Worm (Caenorhabditis elegans) whole organism, late embryonic: ENCODE measurements around the gene Y53F4B.1.
A peak's percentile ranks its signal among the peaks of the same experiment; 100 is the strongest.

Source experiments
- K09A11.1 ChIP-seq: sonication (generic microtip); optimal IDR thresholded peaks from 2 replicates; lab custom pipeline; 2017; ENCODE audit warnings: antibody characterized with exemption, mild to moderate bottlenecking, missing genetic modification characterization, missing compliant biosample characterization; ENCODE audit not compliant: insufficient read depth
- ahr-1 ChIP-seq: sonication (generic microtip); optimal IDR thresholded peaks from 2 replicates; lab custom pipeline; 2016; ENCODE audit warnings: missing genetic modification characterization, missing compliant biosample characterization
- ceh-14 ChIP-seq: sonication (generic microtip); optimal IDR thresholded peaks from 2 replicates; lab custom pipeline; 2016; ENCODE audit warnings: missing genotype, missing genetic modification characterization, missing compliant biosample characterization
- ceh-18 ChIP-seq: sonication (generic microtip); optimal IDR thresholded peaks from 2 replicates; lab custom pipeline; 2016; ENCODE audit warnings: missing genetic modification characterization, missing compliant biosample characterization
- ceh-2 ChIP-seq: sonication (generic microtip); optimal IDR thresholded peaks from 2 replicates; lab custom pipeline; 2016; ENCODE audit warnings: missing genotype, missing genetic modification characterization, missing compliant biosample characterization
- ceh-24 ChIP-seq: sonication (generic microtip); optimal IDR thresholded peaks from 2 replicates; lab custom pipeline; 2016; ENCODE audit warnings: mild to moderate bottlenecking, missing genetic modification characterization, missing compliant biosample characterization
- ceh-31 ChIP-seq: sonication (generic microtip); optimal IDR thresholded peaks from 2 replicates; lab custom pipeline; 2016; ENCODE audit warnings: missing genetic modification characterization, missing compliant biosample characterization
- ceh-34 ChIP-seq: sonication (generic microtip); optimal IDR thresholded peaks from 2 replicates; lab custom pipeline; 2016; ENCODE audit warnings: mild to moderate bottlenecking, missing genetic modification characterization, missing compliant biosample characterization
- ceh-48 ChIP-seq: sonication (generic microtip); optimal IDR thresholded peaks from 2 replicates; lab custom pipeline; 2016; ENCODE audit warnings: missing genetic modification characterization, inconsistent platforms, missing compliant biosample characterization
- ceh-9 ChIP-seq: sonication (generic microtip); optimal IDR thresholded peaks from 2 replicates; lab custom pipeline; 2016; ENCODE audit warnings: mild to moderate bottlenecking, missing genetic modification characterization, inconsistent platforms, missing compliant biosample characterization
- dve-1 ChIP-seq: sonication (generic microtip); optimal IDR thresholded peaks from 2 replicates; lab custom pipeline; 2017; ENCODE audit warnings: antibody characterized with exemption, mild to moderate bottlenecking, missing genetic modification characterization, missing compliant biosample characterization
- ets-4 ChIP-seq: sonication (generic microtip); optimal IDR thresholded peaks from 2 replicates; lab custom pipeline; 2016; ENCODE audit warnings: missing genetic modification characterization, missing compliant biosample characterization
- eyg-1 ChIP-seq: sonication (generic microtip); optimal IDR thresholded peaks from 2 replicates; lab custom pipeline; 2016; ENCODE audit warnings: missing genotype, missing genetic modification characterization, missing compliant biosample characterization
- fax-1 ChIP-seq: sonication (generic microtip); optimal IDR thresholded peaks from 2 replicates; lab custom pipeline; 2016; ENCODE audit warnings: missing genotype, missing genetic modification characterization, missing compliant biosample characterization
- fkh-6 ChIP-seq: sonication (generic microtip); optimal IDR thresholded peaks from 2 replicates; lab custom pipeline; 2016; ENCODE audit warnings: missing genetic modification characterization, missing compliant biosample characterization
- gmeb-2 ChIP-seq: sonication (generic microtip); optimal IDR thresholded peaks from 2 replicates; lab custom pipeline; 2016; ENCODE audit warnings: missing genetic modification characterization, inconsistent platforms, missing compliant biosample characterization
- hlh-13 ChIP-seq: fragments of 200-800 bp; sonication (Bioruptor generic); optimal IDR thresholded peaks from 2 replicates; lab custom pipeline; 2018; ENCODE audit warnings: mild to moderate bottlenecking, missing genetic modification characterization, missing compliant biosample characterization
- hlh-30 ChIP-seq: sonication (generic microtip); optimal IDR thresholded peaks from 2 replicates; lab custom pipeline; 2017; ENCODE audit warnings: antibody characterized with exemption, missing genetic modification characterization, missing compliant biosample characterization; ENCODE audit not compliant: insufficient read depth
- lim-6 ChIP-seq: sonication (generic microtip); optimal IDR thresholded peaks from 2 replicates; lab custom pipeline; 2016; ENCODE audit warnings: missing genetic modification characterization, missing compliant biosample characterization
- lin-11 ChIP-seq: fragments of 200-800 bp; sonication (Bioruptor generic); optimal IDR thresholded peaks from 2 replicates; lab custom pipeline; 2018; ENCODE audit warnings: mild to moderate bottlenecking, missing genetic modification characterization, missing compliant biosample characterization
- madf-2 ChIP-seq: sonication (generic microtip); optimal IDR thresholded peaks from 2 replicates; lab custom pipeline; 2017; ENCODE audit warnings: missing genetic modification characterization, missing compliant biosample characterization
- mec-3 ChIP-seq: sonication (generic microtip); optimal IDR thresholded peaks from 2 replicates; lab custom pipeline; 2016; ENCODE audit warnings: borderline replicate concordance, missing genetic modification characterization, missing compliant biosample characterization
- nfya-1 ChIP-seq: sonication (generic microtip); optimal IDR thresholded peaks from 2 replicates; lab custom pipeline; 2017; ENCODE audit warnings: missing genetic modification characterization, mild to moderate bottlenecking, missing compliant biosample characterization, antibody characterized with exemption, moderate library complexity
- nhr-232 ChIP-seq: sonication (generic microtip); optimal IDR thresholded peaks from 2 replicates; lab custom pipeline; 2016; ENCODE audit warnings: missing genetic modification characterization, missing compliant biosample characterization
- odd-2 ChIP-seq: sonication (generic microtip); optimal IDR thresholded peaks from 2 replicates; lab custom pipeline; 2017; ENCODE audit warnings: antibody characterized with exemption, mild to moderate bottlenecking, missing genetic modification characterization, missing compliant biosample characterization
- pag-3 ChIP-seq: sonication (generic microtip); optimal IDR thresholded peaks from 2 replicates; lab custom pipeline; 2016; ENCODE audit warnings: missing compliant biosample characterization, missing genetic modification characterization, borderline replicate concordance
- pat-9 ChIP-seq: fragments of 200-800 bp; sonication (Bioruptor generic); optimal IDR thresholded peaks from 2 replicates; lab custom pipeline; 2018; ENCODE audit warnings: mild to moderate bottlenecking, missing genetic modification characterization, moderate library complexity, missing compliant biosample characterization
- pha-2 ChIP-seq: sonication (generic microtip); optimal IDR thresholded peaks from 2 replicates; lab custom pipeline; 2017; ENCODE audit warnings: mild to moderate bottlenecking, missing genetic modification characterization, missing compliant biosample characterization
- ref-2 ChIP-seq: sonication (generic microtip); optimal IDR thresholded peaks from 2 replicates; lab custom pipeline; 2016; ENCODE audit warnings: missing genetic modification characterization, missing compliant biosample characterization
- sdc-2 ChIP-seq: sonication (generic microtip); optimal IDR thresholded peaks from 2 replicates; lab custom pipeline; 2016; ENCODE audit warnings: missing genotype, missing genetic modification characterization, missing compliant biosample characterization
- sox-4 ChIP-seq: sonication (generic microtip); optimal IDR thresholded peaks from 2 replicates; lab custom pipeline; 2017; ENCODE audit warnings: mild to moderate bottlenecking, missing genetic modification characterization, inconsistent platforms, missing compliant biosample characterization
- tbx-7 ChIP-seq: sonication (generic microtip); optimal IDR thresholded peaks from 2 replicates; lab custom pipeline; 2016; ENCODE audit warnings: missing genotype, missing genetic modification characterization, missing compliant biosample characterization
- unc-3 ChIP-seq, 2 experiments: fragments of 200-800 bp in 1 of 2; sonication (Bioruptor generic) in 1 of 2; sonication (generic microtip) in 1 of 2; conservative IDR thresholded peaks in 1 of 2; optimal IDR thresholded peaks in 1 of 2; 2 replicates each; pipeline versions ENCODE4 v1.3.6 to Lab custom; 2016 to 2022; ENCODE audit warnings: missing compliant biosample characterization in 2 of 2, missing genetic modification characterization in 2 of 2, missing genetic modification reagents in 1 of 2
- unc-42 ChIP-seq: sonication (generic microtip); optimal IDR thresholded peaks from 2 replicates; lab custom pipeline; 2016; ENCODE audit warnings: missing genotype, missing genetic modification characterization, missing compliant biosample characterization
- ztf-16 ChIP-seq: sonication (generic microtip); optimal IDR thresholded peaks from 2 replicates; lab custom pipeline; 2017; ENCODE audit warnings: missing genetic modification characterization, missing compliant biosample characterization

The Y53F4B.1 gene

DNA sequence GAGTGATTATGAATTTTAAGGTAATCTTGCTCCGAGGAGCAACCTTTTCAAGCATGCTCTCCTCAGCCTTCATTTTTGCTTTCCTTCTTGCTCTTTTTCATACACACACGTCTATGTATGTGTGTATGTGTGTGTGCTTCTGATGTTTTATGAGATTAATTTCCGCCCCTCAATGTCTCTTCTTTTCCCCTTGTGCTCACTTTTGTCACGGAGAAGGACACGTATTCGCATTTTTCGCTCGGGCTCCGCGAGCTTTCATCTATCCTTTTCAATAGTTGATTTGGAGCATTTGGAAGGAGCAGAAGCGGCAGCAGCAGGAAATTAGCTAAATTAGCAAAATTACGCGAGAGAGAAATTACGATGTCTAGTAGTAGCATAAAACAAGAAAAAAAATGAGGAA is 17.7 kb downstream of the Y53F4B.1 start:
- TF ChIP-seq eyg-1 (tag; lab: Kevin White, UChicago) (no peak), pha-2 (tag; lab: Kevin White, UChicago) (no peak), unc-42 (peak; percentile 74), sdc-2 (no peak), ceh-14 (tag; lab: Kevin White, UChicago) (peak; percentile 19), unc-3 (GFP tag; conservative IDR thresholded peaks at IDR 0.05; lab: Robert Waterston, UW) (no peak), unc-3 (tag; optimal IDR thresholded peaks at IDR 0.05; lab: Kevin White, UChicago) (no peak), gmeb-2 (tag; lab: Kevin White, UChicago) (no peak), mec-3 (no peak)

DNA sequence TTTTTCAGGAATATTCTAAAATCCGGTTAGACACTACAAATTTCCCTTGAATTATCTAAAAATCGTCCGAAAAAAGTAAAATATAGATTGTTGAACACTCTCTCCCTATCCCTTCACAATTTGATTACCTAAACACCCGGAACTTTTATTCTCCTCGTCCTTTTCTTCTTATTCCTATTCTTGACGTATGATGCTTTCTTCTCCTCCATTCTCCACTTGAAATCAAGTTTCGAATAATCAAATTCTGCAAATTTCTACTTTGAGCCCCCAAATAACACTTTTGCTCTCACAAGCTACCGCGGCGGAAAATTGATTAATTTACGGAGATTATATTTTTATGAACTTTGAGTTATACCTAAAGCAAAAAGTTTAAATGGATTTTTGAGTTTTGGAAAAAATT is 19.7 kb downstream of the Y53F4B.1 start:
- TF ChIP-seq madf-2 (tag; lab: Kevin White, UChicago) (no peak), unc-42 (peak; percentile 97)

DNA sequence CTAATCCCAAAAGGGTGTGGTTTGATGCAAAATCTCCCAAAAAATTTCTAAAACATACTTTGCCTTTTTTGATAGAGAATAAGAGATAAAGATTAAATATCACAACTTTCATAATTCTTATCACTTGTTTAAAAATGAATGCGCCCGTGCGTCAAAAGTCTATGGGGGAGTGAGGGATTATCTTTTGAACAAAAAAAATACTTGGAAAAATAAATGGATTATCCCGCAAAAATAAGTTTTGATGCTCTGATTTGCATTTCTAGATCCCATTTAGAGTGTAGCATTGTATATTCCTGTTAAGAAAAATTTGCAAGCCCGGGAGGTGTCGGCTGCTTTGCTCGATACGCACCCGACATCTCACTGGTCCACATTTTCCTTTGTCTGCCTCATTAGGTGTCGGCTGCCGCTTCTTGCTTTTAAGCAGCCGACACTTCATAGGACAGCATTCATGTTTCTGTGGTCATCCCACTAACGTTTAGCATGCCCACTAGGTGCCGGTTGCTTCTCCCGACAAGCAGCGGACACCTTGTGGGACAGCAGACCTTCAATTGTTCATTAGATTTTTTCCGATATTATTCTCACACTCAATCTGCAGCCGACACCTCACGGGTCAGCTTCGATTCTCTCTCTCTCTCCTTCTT is 22.5 kb downstream of the Y53F4B.1 start:
- no peak for TF ChIP-seq ets-4 (tag; lab: Kevin White, UChicago)
- no peak for TF ChIP-seq ceh-48 (tag; lab: Kevin White, UChicago)
- no peak for TF ChIP-seq sox-4 (tag; lab: Kevin White, UChicago)
- TF ChIP-seq mec-3 = no peak
- no peak for TF ChIP-seq ceh-2 (tag; lab: Kevin White, UChicago)
- TF ChIP-seq fkh-6 = no peak

DNA sequence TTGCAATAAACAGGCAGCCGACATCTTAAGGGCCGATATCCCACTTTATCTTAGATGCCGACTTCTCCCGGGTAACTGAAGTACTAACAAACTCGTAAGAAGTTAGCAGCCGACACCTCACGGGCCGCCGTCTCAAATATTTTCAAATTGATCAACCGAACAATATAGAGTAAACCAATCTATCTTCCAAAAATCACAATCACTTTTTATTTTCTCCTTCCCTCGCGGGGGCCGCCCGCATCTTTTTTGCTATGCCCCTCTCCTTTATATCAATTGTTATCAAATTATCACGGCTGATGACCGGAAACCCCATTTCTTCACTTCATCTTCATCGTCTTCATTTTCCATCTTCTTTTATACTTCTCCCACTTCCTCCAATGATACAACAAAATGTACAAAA is 29.2 kb downstream of the Y53F4B.1 start:
- TF ChIP-seq sdc-2 (no peak), ahr-1 (tag; lab: Kevin White, UChicago) (no peak), ceh-24 (tag; lab: Kevin White, UChicago) (no peak), pag-3 (no peak), lin-11 (tag; lab: Kevin White, UChicago) (no peak)

DNA sequence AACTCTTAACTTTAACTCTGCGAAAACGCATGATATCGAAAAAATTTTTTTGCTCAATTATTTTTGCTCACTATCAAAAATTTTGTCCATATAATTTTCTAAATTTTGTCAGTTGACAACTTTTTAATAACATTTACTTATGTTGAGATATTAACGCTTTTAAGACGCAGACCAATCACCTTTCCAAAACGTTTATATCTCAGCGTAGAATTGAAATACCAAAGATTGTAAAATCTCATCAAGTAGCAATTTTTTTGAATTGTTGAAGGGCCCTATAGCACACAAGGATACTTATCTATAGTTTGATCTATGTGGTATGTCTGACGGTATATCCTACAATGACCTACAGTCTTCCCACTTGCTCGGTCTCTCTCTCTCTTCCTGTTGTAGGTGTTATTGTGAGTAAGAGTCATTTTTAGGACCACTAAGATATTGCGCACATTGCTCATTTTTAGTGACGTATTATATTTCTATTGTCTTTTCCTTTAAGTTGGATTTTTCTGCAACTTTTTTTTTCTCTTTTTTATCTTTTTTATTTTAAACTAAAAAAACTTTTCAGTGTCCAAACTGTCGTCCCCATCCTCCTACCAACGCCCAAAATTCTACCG is 38.8 kb downstream of the Y53F4B.1 start, which contains the start of gene pde-3:
Gene pde-3, plus strand, starts transcription at position 558 of the 608 bp plus-strand sequence.
- TF ChIP-seq ceh-48 (tag; lab: Kevin White, UChicago) (no peak), ztf-16 (tag; lab: Kevin White, UChicago) (no peak), pag-3 (no peak), ceh-9 (tag; lab: Kevin White, UChicago) (no peak), madf-2 (tag; lab: Kevin White, UChicago) (no peak)

DNA sequence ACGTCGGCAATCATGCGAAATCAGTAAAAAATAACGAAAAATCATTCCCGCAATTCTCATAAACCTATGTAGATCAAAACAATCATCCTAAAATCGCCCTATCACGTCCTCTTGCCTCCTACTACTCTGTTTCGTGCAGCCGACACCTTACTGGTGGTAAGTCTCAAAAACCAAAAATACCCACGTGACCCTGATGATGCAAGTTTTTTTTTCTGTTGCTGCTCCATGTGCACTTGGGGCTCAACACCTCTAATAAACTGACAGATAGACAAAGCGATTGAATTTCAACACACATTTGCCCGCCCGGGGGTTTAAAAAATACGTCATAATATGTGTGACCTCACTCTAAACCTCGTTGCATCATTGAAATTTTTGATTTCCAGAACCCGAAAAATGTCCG is 41.2 kb downstream of the Y53F4B.1 start:
- TF ChIP-seq ceh-31 (no peak), nfya-1 (tag; lab: Kevin White, UChicago) (no peak), pat-9 (tag; lab: Kevin White, UChicago) (no peak), hlh-30 (tag; lab: Kevin White, UChicago) (peak; percentile 9), pag-3 (no peak)
- TF ChIP-seq, all 69 proteins: peak for 1

DNA sequence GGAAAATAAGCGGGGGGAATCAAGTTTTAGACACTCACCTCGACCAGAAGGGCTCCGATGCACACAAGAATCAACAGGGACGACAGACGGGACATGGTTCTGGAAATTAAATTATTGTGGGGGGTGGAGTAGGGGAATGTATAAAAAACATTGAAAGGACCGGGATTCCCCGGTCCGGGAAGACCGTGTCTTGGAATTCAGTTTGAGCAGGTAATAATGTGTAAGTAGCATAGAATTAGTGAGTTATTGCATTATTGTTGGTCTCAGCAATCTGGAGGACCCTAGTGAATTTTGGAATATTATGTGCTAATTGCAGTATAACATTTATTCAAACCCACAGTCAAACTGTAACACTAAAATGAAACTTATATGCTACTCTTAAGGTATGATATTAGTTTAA is 47.7 kb downstream of the Y53F4B.1 start, which contains the start of gene R03C1.1:
Gene R03C1.1, minus strand, starts transcription at position 101 of the 400 bp plus-strand sequence.
- TF ChIP-seq ref-2 (tag; lab: Kevin White, UChicago) (no peak), K09A11.1 (tag; lab: Kevin White, UChicago) (no peak), pat-9 (tag; lab: Kevin White, UChicago) (no peak), sdc-2 (no peak), fax-1 (tag; lab: Kevin White, UChicago) (no peak), ceh-18 (tag; lab: Kevin White, UChicago) (no peak), hlh-13 (GFP tag; lab: Kevin White, UChicago) (no peak), odd-2 (tag; lab: Kevin White, UChicago) (no peak), unc-42 (no peak), tbx-7 (tag; lab: Kevin White, UChicago) (no peak), fkh-6 (no peak), ceh-34 (tag; lab: Kevin White, UChicago) (no peak), dve-1 (tag; lab: Kevin White, UChicago) (no peak), nhr-232 (tag; lab: Kevin White, UChicago) (no peak), lim-6 (tag; lab: Kevin White, UChicago) (no peak), ets-4 (tag; lab: Kevin White, UChicago) (no peak), ceh-9 (tag; lab: Kevin White, UChicago) (no peak), ceh-31 (no peak)
- TF ChIP-seq, all 69 proteins: peak for 0
